Fruit fly (Drosophila melanogaster): Measurements from ENCODE around the gene CG15404.

DNA sequence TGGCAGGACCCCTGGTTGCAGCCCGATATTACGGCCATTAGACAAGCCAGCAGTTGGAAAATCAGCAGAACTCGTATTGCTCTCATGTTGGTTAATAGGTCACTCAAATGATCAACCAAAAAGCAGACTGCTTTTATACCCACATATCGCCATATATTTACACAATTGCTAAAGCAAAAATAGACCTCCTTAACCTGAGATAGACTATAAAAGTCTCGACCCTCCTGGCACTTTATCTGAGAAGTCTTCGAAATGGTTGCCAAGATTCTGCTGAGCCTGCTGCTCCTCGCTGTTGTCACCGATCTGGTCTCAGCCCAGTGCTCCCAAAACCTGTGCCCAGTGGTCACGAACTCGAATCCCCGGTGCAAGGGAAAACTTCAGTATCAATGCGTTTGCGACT lies at the start of gene CG15404, which contains the start of gene CG31698:
- TF ChIP-seq Ets21C (GFP tag; optimal IDR thresholded peaks at IDR 0.05) (no peak), Sox102F (GFP tag; optimal IDR thresholded peaks at IDR 0.05) (no peak), CG3919 (GFP tag; optimal IDR thresholded peaks at IDR 0.05) (no peak)

Data from whole organism, prepupa.